Fruit fly (Drosophila melanogaster) whole organism, embryonic: ENCODE measurements around the gene Sgs1.

Experiments
- Atf6 ChIP-seq: fragments of 200-800 bp; sonication (Bioruptor generic); IDR thresholded peaks from 2 replicates; pipeline ENCODE4 v1.3.6; 2022; ENCODE audit warnings: missing biosample characterization, missing genetic modification characterization
- B-H2 ChIP-seq: fragments of 200-800 bp; sonication (Bioruptor generic); optimal IDR thresholded peaks from 2 replicates; lab custom pipeline; 2018; ENCODE audit warnings: missing biosample characterization, mild to moderate bottlenecking, missing genetic modification characterization
- CG10209 ChIP-seq: fragments of 200-800 bp; sonication (Bioruptor generic); optimal IDR thresholded peaks from 3 replicates; lab custom pipeline; 2017; ENCODE audit warnings: missing biosample characterization, mild to moderate bottlenecking, missing genetic modification characterization, missing genetic modification reagents
- CG11695 ChIP-seq: fragments of 200-800 bp; sonication (Bioruptor generic); IDR thresholded peaks from 3 replicates; pipeline ENCODE4 v1.3.6; 2022; ENCODE audit warnings: missing biosample characterization, missing genetic modification characterization
- CG12659 ChIP-seq: fragments of 200-800 bp; sonication (Bioruptor generic); optimal IDR thresholded peaks from 3 replicates; lab custom pipeline; 2017; ENCODE audit warnings: mild to moderate bottlenecking, missing biosample characterization, missing genetic modification reagents, missing genetic modification characterization
- CG13424 ChIP-seq: fragments of 200-800 bp; sonication (Bioruptor generic); optimal IDR thresholded peaks from 2 replicates; lab custom pipeline; 2019; ENCODE audit warnings: missing biosample characterization, mild to moderate bottlenecking, missing genetic modification characterization, moderate library complexity
- CG13624 ChIP-seq: fragments of 200-800 bp; sonication (Bioruptor generic); optimal IDR thresholded peaks from 2 replicates; lab custom pipeline; 2016; ENCODE audit warnings: missing biosample characterization, missing genetic modification characterization
- CG14710 ChIP-seq: fragments of 200-800 bp; sonication (Bioruptor generic); optimal IDR thresholded peaks from 3 replicates; lab custom pipeline; 2019; ENCODE audit warnings: missing biosample characterization, mild to moderate bottlenecking, missing genetic modification characterization, moderate library complexity
- CG16813 ChIP-seq: fragments of 200-800 bp; sonication (Bioruptor generic); IDR thresholded peaks from 3 replicates; pipeline ENCODE4 v1.3.6; 2022; ENCODE audit warnings: missing biosample characterization, missing genetic modification characterization; ENCODE audit not compliant: partially characterized antibody
- CG17802 ChIP-seq: fragments of 200-800 bp; sonication (Bioruptor generic); optimal IDR thresholded peaks from 2 replicates; lab custom pipeline; 2018; ENCODE audit warnings: missing biosample characterization, mild to moderate bottlenecking, missing genetic modification characterization, moderate library complexity
- CG17829 ChIP-seq: fragments of 200-800 bp; optimal IDR thresholded peaks from 2 replicates; lab custom pipeline; 2019; ENCODE audit warnings: missing biosample characterization, mild to moderate bottlenecking, missing genetic modification characterization, moderate library complexity
- CG2120 ChIP-seq: fragments of 200-800 bp; sonication (Bioruptor generic); optimal IDR thresholded peaks from 3 replicates; lab custom pipeline; 2016; ENCODE audit warnings: missing biosample characterization, missing genetic modification characterization
- CG4617 ChIP-seq: fragments of 200-800 bp; sonication (Bioruptor generic); optimal IDR thresholded peaks from 3 replicates; lab custom pipeline; 2016; ENCODE audit warnings: missing biosample characterization, missing genetic modification characterization, borderline replicate concordance
- CG6683 ChIP-seq: fragments of 200-800 bp; sonication (Bioruptor generic); optimal IDR thresholded peaks from 2 replicates; lab custom pipeline; 2017; ENCODE audit warnings: missing biosample characterization, mild to moderate bottlenecking, missing genetic modification characterization, missing genetic modification reagents
- CG6689 ChIP-seq: fragments of 200-800 bp; sonication (Bioruptor generic); IDR thresholded peaks from 2 replicates; pipeline ENCODE4 v1.3.6; 2022; ENCODE audit warnings: missing biosample characterization, missing genetic modification characterization
- CG7372 ChIP-seq: fragments of 200-800 bp; sonication (Bioruptor generic); IDR thresholded peaks from 2 replicates; pipeline ENCODE4 v1.3.6; 2022; ENCODE audit warnings: missing biosample characterization, missing genetic modification characterization
- CG9437 ChIP-seq: fragments of 200-800 bp; sonication (Bioruptor generic); optimal IDR thresholded peaks from 2 replicates; lab custom pipeline; 2018; ENCODE audit warnings: missing biosample characterization, mild to moderate bottlenecking, missing genetic modification characterization
- CG9932 ChIP-seq: fragments of 200-800 bp; sonication (Bioruptor generic); IDR thresholded peaks from 2 replicates; pipeline ENCODE4 v1.3.6; 2022; ENCODE audit warnings: missing biosample characterization, missing genetic modification characterization
- CoRest ChIP-seq: fragments of 200-800 bp; sonication (Bioruptor generic); optimal IDR thresholded peaks from 3 replicates; lab custom pipeline; 2018; ENCODE audit warnings: missing biosample characterization, mild to moderate bottlenecking, missing genetic modification characterization, moderate library complexity
- Dp ChIP-seq: fragments of 200-800 bp; sonication (Bioruptor generic); optimal IDR thresholded peaks from 2 replicates; lab custom pipeline; 2018; ENCODE audit warnings: missing biosample characterization, mild to moderate bottlenecking, missing genetic modification characterization, moderate library complexity
- Fer1 ChIP-seq: fragments of 200-800 bp; sonication (Bioruptor generic); optimal IDR thresholded peaks from 2 replicates; lab custom pipeline; 2017; ENCODE audit warnings: missing biosample characterization, mild to moderate bottlenecking, missing genetic modification characterization
- Gug ChIP-seq: fragments of 200-800 bp; sonication (Bioruptor generic); IDR thresholded peaks from 4 replicates; pipeline ENCODE4 v1.3.6; 2022; ENCODE audit warnings: missing biosample characterization, missing genetic modification characterization
- HLH54F ChIP-seq: fragments of 200-800 bp; sonication (Bioruptor generic); optimal IDR thresholded peaks from 3 replicates; lab custom pipeline; 2016; ENCODE audit warnings: missing biosample characterization, missing genetic modification characterization
- MESR4 ChIP-seq: fragments of 200-800 bp; sonication (Bioruptor generic); optimal IDR thresholded peaks from 2 replicates; lab custom pipeline; 2018; ENCODE audit warnings: missing biosample characterization, mild to moderate bottlenecking, missing genetic modification characterization, moderate library complexity
- Nf-YA ChIP-seq: fragments of 200-800 bp; sonication (Bioruptor generic); IDR thresholded peaks from 2 replicates; pipeline ENCODE4 v1.3.6; 2022; ENCODE audit warnings: missing biosample characterization, missing genetic modification characterization
- Pdp1 ChIP-seq, 2 experiments: fragments of 200-800 bp; sonication (Bioruptor generic); optimal IDR thresholded peaks; 3 replicates each; lab custom pipeline; 2016; ENCODE audit warnings: missing biosample characterization in 2 of 2, missing genetic modification characterization in 2 of 2, mild to moderate bottlenecking in 1 of 2, moderate library complexity in 1 of 2
- Six4 ChIP-seq: fragments of 200-800 bp; sonication (Bioruptor generic); optimal IDR thresholded peaks from 2 replicates; lab custom pipeline; 2016; ENCODE audit warnings: missing biosample characterization, missing genetic modification characterization
- Sry-β ChIP-seq: fragments of 200-800 bp; sonication (Bioruptor generic); optimal IDR thresholded peaks from 2 replicates; lab custom pipeline; 2018; ENCODE audit warnings: missing biosample characterization, mild to moderate bottlenecking, missing genetic modification characterization, moderate library complexity
- Trl ChIP-seq, 3 experiments: fragments of >200 bp in 2 of 3; fragments of 200-800 bp in 1 of 3; sonication (Bioruptor generic) in 1 of 3; optimal IDR thresholded peaks; 2 replicates in 1 of 3; 3 replicates in 2 of 3; lab custom pipeline; 2016 to 2017; ENCODE audit warnings: missing biosample characterization in 1 of 3, missing genetic modification characterization in 1 of 3
- amos ChIP-seq: fragments of 200-800 bp; sonication (Bioruptor generic); IDR thresholded peaks from 2 replicates; pipeline ENCODE4 v1.3.6; 2022; ENCODE audit warnings: missing biosample characterization, missing genetic modification characterization; ENCODE audit not compliant: partially characterized antibody
- bcd ChIP-seq: fragments of 200-800 bp; sonication (Bioruptor generic); optimal IDR thresholded peaks from 2 replicates; lab custom pipeline; 2017; ENCODE audit warnings: missing biosample characterization, mild to moderate bottlenecking, missing genetic modification characterization
- crol ChIP-seq: fragments of 200-800 bp; sonication (Bioruptor generic); IDR thresholded peaks from 2 replicates; pipeline ENCODE4 v1.3.6; 2022; ENCODE audit warnings: missing biosample characterization, missing genetic modification characterization
- crp ChIP-seq, 2 experiments: fragments of 200-800 bp; sonication (Bioruptor generic); optimal IDR thresholded peaks; 2 replicates in 1 of 2; 3 replicates in 1 of 2; lab custom pipeline; 2017; ENCODE audit warnings: missing biosample characterization in 2 of 2, missing genetic modification characterization in 2 of 2, mild to moderate bottlenecking in 1 of 2, moderate library complexity in 1 of 2
- grau ChIP-seq: fragments of 200-800 bp; optimal IDR thresholded peaks from 3 replicates; lab custom pipeline; 2019; ENCODE audit warnings: missing biosample characterization, mild to moderate bottlenecking, missing genetic modification characterization, moderate library complexity
- lbe ChIP-seq: fragments of 200-800 bp; sonication (Bioruptor generic); optimal IDR thresholded peaks from 2 replicates; lab custom pipeline; 2016; ENCODE audit warnings: missing biosample characterization, mild to moderate bottlenecking, missing genetic modification characterization
- lmd ChIP-seq: fragments of 200-800 bp; sonication (Bioruptor generic); IDR thresholded peaks from 2 replicates; pipeline ENCODE4 v1.3.6; 2022; ENCODE audit warnings: missing biosample characterization, missing genetic modification characterization
- nerfin-1 ChIP-seq: fragments of 200-800 bp; sonication (Bioruptor generic); optimal IDR thresholded peaks from 3 replicates; lab custom pipeline; 2019; ENCODE audit warnings: missing biosample characterization, mild to moderate bottlenecking, missing genetic modification characterization, moderate library complexity
- prd ChIP-seq, 3 experiments: fragments of >200 bp in 2 of 3; fragments of 200-800 bp in 1 of 3; sonication (Bioruptor generic) in 1 of 3; optimal IDR thresholded peaks in 2 of 3; IDR thresholded peaks in 1 of 3; 2 replicates in 2 of 3; 3 replicates in 1 of 3; pipeline versions ENCODE4 v1.3.6 to Lab custom; 2017 to 2022; ENCODE audit warnings: missing biosample characterization in 1 of 3, missing genetic modification characterization in 1 of 3
- psq ChIP-seq: fragments of 200-800 bp; sonication (Bioruptor generic); optimal IDR thresholded peaks from 2 replicates; lab custom pipeline; 2017; ENCODE audit warnings: missing biosample characterization, missing genetic modification characterization
- pzg ChIP-seq: fragments of 200-800 bp; sonication (Bioruptor generic); optimal IDR thresholded peaks from 3 replicates; lab custom pipeline; 2018; ENCODE audit warnings: missing biosample characterization, mild to moderate bottlenecking, missing genetic modification characterization, moderate library complexity
- sc ChIP-seq, 3 experiments: fragments of >200 bp in 2 of 3; fragments of 200-800 bp in 1 of 3; sonication (Bioruptor generic) in 1 of 3; optimal IDR thresholded peaks; 2 replicates in 2 of 3; 3 replicates in 1 of 3; lab custom pipeline; 2017; ENCODE audit warnings: mild to moderate bottlenecking in 1 of 3, missing biosample characterization in 1 of 3, missing genetic modification characterization in 1 of 3, missing genetic modification reagents in 1 of 3
- scrt ChIP-seq: fragments of 200-800 bp; sonication (Bioruptor generic); optimal IDR thresholded peaks from 2 replicates; lab custom pipeline; 2018; ENCODE audit warnings: missing biosample characterization, mild to moderate bottlenecking, missing genetic modification characterization, moderate library complexity
- slbo ChIP-seq: fragments of 200-800 bp; sonication (Bioruptor generic); IDR thresholded peaks from 2 replicates; pipeline ENCODE4 v1.3.6; 2022; ENCODE audit warnings: missing biosample characterization, missing genetic modification characterization
- sug ChIP-seq: fragments of 200-800 bp; optimal IDR thresholded peaks from 2 replicates; lab custom pipeline; 2019; ENCODE audit warnings: missing biosample characterization, mild to moderate bottlenecking, missing genetic modification characterization, moderate library complexity
- trem ChIP-seq: fragments of 200-800 bp; optimal IDR thresholded peaks from 3 replicates; lab custom pipeline; 2019; ENCODE audit warnings: missing biosample characterization, mild to moderate bottlenecking, missing genetic modification characterization, moderate library complexity
- unpg ChIP-seq: fragments of 200-800 bp; sonication (Bioruptor generic); optimal IDR thresholded peaks from 3 replicates; lab custom pipeline; 2018; ENCODE audit warnings: missing biosample characterization, mild to moderate bottlenecking, missing genetic modification characterization, moderate library complexity

Sgs1 gene

DNA sequence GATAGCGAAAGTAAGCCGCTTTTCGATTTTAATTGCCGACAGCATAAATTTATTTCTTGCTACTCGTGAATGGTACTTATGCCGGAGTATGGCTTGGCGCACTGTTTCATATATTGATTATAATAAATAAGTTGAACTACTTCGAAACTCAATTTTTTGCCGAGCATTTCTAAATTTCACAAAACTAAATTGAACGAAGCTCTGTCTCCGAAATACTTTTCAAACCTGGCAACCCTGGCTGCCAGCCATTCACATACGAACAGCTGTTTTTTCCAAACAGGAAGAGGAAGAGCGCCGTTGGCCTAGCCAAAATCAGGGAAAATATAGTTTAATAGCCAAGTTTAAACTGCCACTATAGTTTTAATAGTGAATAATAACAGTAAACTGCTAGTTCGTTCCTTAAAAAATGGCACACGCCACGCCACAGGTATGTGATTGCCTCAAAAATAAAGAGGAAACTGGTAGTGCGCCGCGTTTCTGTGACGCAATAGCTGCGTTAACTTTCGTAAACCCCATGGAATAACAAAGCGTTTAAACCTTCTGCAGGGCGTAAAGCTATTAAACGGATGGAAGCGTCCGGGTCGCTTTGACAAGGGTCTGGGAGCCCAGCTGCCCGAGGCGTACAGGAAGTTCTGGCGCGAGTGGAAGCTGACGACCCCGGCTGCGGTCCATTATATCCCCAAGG, 36.7 kb downstream of the Sgs1 start, which contains the start of gene mRpL28 (continued):
- TF ChIP-seq trem (tag; lab: Kevin White, UChicago), result peak; percentile 49
- TF ChIP-seq CG16813 (GFP tag; lab: Robert Waterston, UW), result peak; percentile 20; the same call in 1 of the 3 replicates
- peak; percentile 26 for TF ChIP-seq CoRest (tag; lab: Kevin White, UChicago)
- TF ChIP-seq Gug, result no peak
- no peak for TF ChIP-seq crol (GFP tag; lab: Robert Waterston, UW)
- TF ChIP-seq CG13624 (GFP tag; lab: Kevin White, UChicago), result peak; percentile 59
- TF ChIP-seq CG2120 (GFP tag; lab: Kevin White, UChicago), result peak; percentile 58
- TF ChIP-seq CG17802 (tag; lab: Kevin White, UChicago), result peak; percentile 4
- peak; percentile 31 for TF ChIP-seq CG14710 (tag; lab: Kevin White, UChicago)
- TF ChIP-seq sug (tag; lab: Kevin White, UChicago), result peak; percentile 48
- no peak for TF ChIP-seq bcd (GFP tag; lab: Kevin White, UChicago)
- TF ChIP-seq Pdp1 (GFP tag; optimal IDR thresholded peaks at IDR 0.05; lab: Kevin White, UChicago), result peak in 1 of 2 experiments; percentile 97
- no peak for TF ChIP-seq sc (optimal IDR thresholded peaks at IDR 0.05; lab: Kevin White, UChicago)
- no peak for TF ChIP-seq sc (GFP tag; optimal IDR thresholded peaks at IDR 0.05; lab: Kevin White, UChicago)
- TF ChIP-seq B-H2 (GFP tag; lab: Kevin White, UChicago), result peak; percentile 43
- TF ChIP-seq Trl (optimal IDR thresholded peaks at IDR 0.05; lab: Kevin White, UChicago), result no peak
- peak; percentile 15 for TF ChIP-seq Trl (GFP tag; optimal IDR thresholded peaks at IDR 0.05; lab: Kevin White, UChicago)
- peak; percentile 44 for TF ChIP-seq pzg (GFP tag; lab: Kevin White, UChicago)
- peak; percentile 42; the same call in 1 of the 2 replicates for TF ChIP-seq slbo
- TF ChIP-seq CG4617 (GFP tag; lab: Kevin White, UChicago), result peak; percentile 54
- peak; percentile 35 for TF ChIP-seq lbe (GFP tag; lab: Kevin White, UChicago)
- TF ChIP-seq lmd (GFP tag; lab: Robert Waterston, UW), result no peak
- no peak; the same call in 1 of the 2 replicates for TF ChIP-seq Atf6
- TF ChIP-seq psq (GFP tag; lab: Kevin White, UChicago), result no peak
- peak; percentile 28 for TF ChIP-seq CG9437
- TF ChIP-seq Six4 (GFP tag; lab: Kevin White, UChicago), result no peak
- TF ChIP-seq CG11695 (GFP tag; lab: Robert Waterston, UW), result no peak
- TF ChIP-seq prd (optimal IDR thresholded peaks at IDR 0.05; lab: Kevin White, UChicago), result no peak
- TF ChIP-seq prd (GFP tag; IDR thresholded peaks at IDR 0.05; lab: Robert Waterston, UW), result 0 out of 3 replicates have a peak, but pooled peaks have one; percentile 26
- no peak for TF ChIP-seq Nf-YA (GFP tag; lab: Robert Waterston, UW)
- 0 out of 2 replicates have a peak, but pooled peaks have one; percentile 4 for TF ChIP-seq CG6689
- TF ChIP-seq Fer1, result peak; percentile 50
- peak; percentile 11 for TF ChIP-seq Dp (GFP tag; lab: Kevin White, UChicago)
- peak; percentile 44 for TF ChIP-seq CG13424 (tag; lab: Kevin White, UChicago)
- TF ChIP-seq HLH54F (GFP tag; lab: Kevin White, UChicago), result peak; percentile 27
- no peak for TF ChIP-seq nerfin-1 (tag; lab: Kevin White, UChicago)
- TF ChIP-seq CG6683, result peak; percentile 20
- peak; percentile 58 for TF ChIP-seq CG12659 (GFP tag; lab: Kevin White, UChicago)
- peak; percentile 87 for TF ChIP-seq MESR4 (GFP tag; lab: Kevin White, UChicago)
- peak; percentile 28; the same call in 1 of the 2 replicates for TF ChIP-seq amos
- TF ChIP-seq crp (GFP tag; optimal IDR thresholded peaks at IDR 0.05; lab: Kevin White, UChicago), result peak; percentile 55 to 95
- peak; percentile 10 for TF ChIP-seq Sry-β
- TF ChIP-seq unpg, result peak; percentile 20
- peak; percentile 67 for TF ChIP-seq CG9932
- no peak for TF ChIP-seq scrt (GFP tag; lab: Kevin White, UChicago)
- peak; percentile 37 for TF ChIP-seq grau (tag; lab: Kevin White, UChicago)
- no peak for TF ChIP-seq CG10209
- peak; percentile 7 for TF ChIP-seq CG17829 (tag; lab: Kevin White, UChicago)
- TF ChIP-seq CG7372, result no peak
